Worm (Caenorhabditis elegans) whole organism, L3 larva: ENCODE measurements around the gene clec-126.

Source experiments
- R02D3.7 ChIP-seq: fragments of 150-350 bp; optimal IDR thresholded peaks from 2 replicates; lab custom pipeline; 2014; ENCODE audit warnings: missing biosample characterization, missing genetic modification characterization
- ZK546.5 ChIP-seq: sonication (generic microtip); optimal IDR thresholded peaks from 2 replicates; lab custom pipeline; 2017; ENCODE audit warnings: missing biosample characterization, missing genetic modification characterization
- aly-2 ChIP-seq: fragments of 150-350 bp; optimal IDR thresholded peaks from 2 replicates; lab custom pipeline; 2014; ENCODE audit warnings: missing biosample characterization, missing genetic modification characterization
- ama-1 ChIP-seq: fragments of 150-350 bp; optimal IDR thresholded peaks from 2 replicates; lab custom pipeline; 2018
- ceh-16 ChIP-seq: sonication (generic microtip); optimal IDR thresholded peaks from 2 replicates; lab custom pipeline; 2017; ENCODE audit warnings: missing biosample characterization, missing genetic modification characterization
- ceh-28 ChIP-seq: fragments of 150-350 bp; optimal IDR thresholded peaks from 2 replicates; lab custom pipeline; 2014; ENCODE audit warnings: missing biosample characterization, missing genetic modification reagents, missing genetic modification characterization
- ceh-82 ChIP-seq: fragments of 150-350 bp; optimal IDR thresholded peaks from 2 replicates; lab custom pipeline; 2014; ENCODE audit warnings: missing biosample characterization, missing genetic modification characterization
- ceh-9 ChIP-seq: sonication (generic microtip); optimal IDR thresholded peaks from 2 replicates; lab custom pipeline; 2018; ENCODE audit warnings: missing biosample characterization, missing genetic modification characterization
- daf-12 ChIP-seq: fragments of 150-350 bp; optimal IDR thresholded peaks from 2 replicates; lab custom pipeline; 2014; ENCODE audit warnings: missing biosample characterization, missing genetic modification reagents, missing genetic modification characterization
- egl-27 ChIP-seq: sonication (generic microtip); optimal IDR thresholded peaks from 4 replicates; lab custom pipeline; 2017; ENCODE audit warnings: missing biosample characterization, missing genetic modification reagents, missing genetic modification characterization
- egl-5 ChIP-seq: fragments of 150-350 bp; optimal IDR thresholded peaks from 2 replicates; lab custom pipeline; 2017; ENCODE audit warnings: missing biosample characterization, missing genetic modification reagents, missing genetic modification characterization, inconsistent platforms
- elt-1 ChIP-seq: fragments of 150-350 bp; optimal IDR thresholded peaks from 2 replicates; lab custom pipeline; 2014; ENCODE audit warnings: missing biosample characterization, missing genetic modification characterization
- elt-2 ChIP-seq: sonication (generic microtip); optimal IDR thresholded peaks from 2 replicates; lab custom pipeline; 2016; ENCODE audit warnings: missing genetic modification reagents, mild to moderate bottlenecking, missing genetic modification characterization, missing compliant biosample characterization
- elt-3 ChIP-seq, 3 experiments: fragments of 150-350 bp in 1 of 3; sonication (generic microtip) in 2 of 3; optimal IDR thresholded peaks; 2 replicates in 2 of 3; 4 replicates in 1 of 3; lab custom pipeline; 2014 to 2017; ENCODE audit warnings: missing biosample characterization in 3 of 3, missing genetic modification characterization in 3 of 3
- eor-1 ChIP-seq, 2 experiments: fragments of 150-350 bp; optimal IDR thresholded peaks; 2 replicates each; lab custom pipeline; 2014 to 2018; ENCODE audit warnings: missing biosample characterization in 2 of 2, missing genetic modification characterization in 2 of 2
- fkh-10 ChIP-seq: sonication (generic microtip); optimal IDR thresholded peaks from 2 replicates; lab custom pipeline; 2017; ENCODE audit warnings: missing biosample characterization, missing genetic modification reagents, missing genetic modification characterization
- fos-1 ChIP-seq: fragments of 150-350 bp; optimal IDR thresholded peaks from 2 replicates; lab custom pipeline; 2014; ENCODE audit warnings: missing biosample characterization, missing genetic modification characterization
- hmg-11 ChIP-seq: sonication (generic microtip); optimal IDR thresholded peaks from 2 replicates; lab custom pipeline; 2016; ENCODE audit warnings: missing genetic modification characterization, missing compliant biosample characterization
- jun-1 ChIP-seq: fragments of 150-350 bp; optimal IDR thresholded peaks from 2 replicates; lab custom pipeline; 2014; ENCODE audit warnings: missing biosample characterization, missing genetic modification reagents, missing genetic modification characterization
- lin-15B ChIP-seq: fragments of 150-350 bp; optimal IDR thresholded peaks from 2 replicates; lab custom pipeline; 2014; ENCODE audit warnings: missing biosample characterization, missing genetic modification characterization
- lin-39 ChIP-seq: fragments of 150-350 bp; optimal IDR thresholded peaks from 2 replicates; lab custom pipeline; 2018; ENCODE audit warnings: missing biosample characterization, missing genetic modification reagents, missing genetic modification characterization
- lsy-12 ChIP-seq: sonication (generic microtip); optimal IDR thresholded peaks from 2 replicates; lab custom pipeline; 2016; ENCODE audit warnings: mild to moderate bottlenecking, missing genetic modification characterization, missing compliant biosample characterization
- mdl-1 ChIP-seq: fragments of 150-350 bp; optimal IDR thresholded peaks from 2 replicates; lab custom pipeline; 2014; ENCODE audit warnings: missing biosample characterization, missing genetic modification characterization
- mml-1 ChIP-seq: fragments of 150-350 bp; sonication (generic microtip); optimal IDR thresholded peaks from 3 replicates; lab custom pipeline; 2014; ENCODE audit warnings: missing biosample characterization, missing genetic modification characterization
- nfya-1 ChIP-seq: sonication (generic microtip); optimal IDR thresholded peaks from 2 replicates; lab custom pipeline; 2017; ENCODE audit warnings: missing genetic modification characterization, mild to moderate bottlenecking, missing compliant biosample characterization, antibody characterized with exemption, moderate library complexity; ENCODE audit not compliant: insufficient read depth
- nhr-11 ChIP-seq: fragments of 150-350 bp; optimal IDR thresholded peaks from 2 replicates; lab custom pipeline; 2014; ENCODE audit warnings: missing biosample characterization, missing genetic modification characterization
- nhr-12 ChIP-seq: fragments of 150-350 bp; optimal IDR thresholded peaks from 2 replicates; lab custom pipeline; 2014; ENCODE audit warnings: missing biosample characterization, missing genetic modification characterization
- nhr-23 ChIP-seq: fragments of 150-350 bp; optimal IDR thresholded peaks from 2 replicates; lab custom pipeline; 2014; ENCODE audit warnings: missing biosample characterization, missing genetic modification reagents, missing genetic modification characterization
- nhr-237 ChIP-seq: fragments of 150-350 bp; optimal IDR thresholded peaks from 2 replicates; lab custom pipeline; 2014; ENCODE audit warnings: missing biosample characterization, missing genetic modification characterization
- nhr-25 ChIP-seq: sonication (generic microtip); optimal IDR thresholded peaks from 2 replicates; lab custom pipeline; 2017; ENCODE audit warnings: missing biosample characterization, missing genetic modification characterization
- nhr-28 ChIP-seq: fragments of 150-350 bp; optimal IDR thresholded peaks from 2 replicates; lab custom pipeline; 2014; ENCODE audit warnings: missing biosample characterization, missing genetic modification characterization
- nhr-43 ChIP-seq: sonication (generic microtip); optimal IDR thresholded peaks from 2 replicates; lab custom pipeline; 2016; ENCODE audit warnings: mild to moderate bottlenecking, missing genetic modification characterization, missing compliant biosample characterization; ENCODE audit not compliant: poor library complexity, severe bottlenecking
- nhr-67 ChIP-seq: fragments of 150-350 bp; optimal IDR thresholded peaks from 2 replicates; lab custom pipeline; 2014; ENCODE audit warnings: missing biosample characterization, missing genetic modification characterization
- nhr-76 ChIP-seq: fragments of 150-350 bp; sonication (generic microtip); optimal IDR thresholded peaks from 5 replicates; lab custom pipeline; 2014; ENCODE audit warnings: missing biosample characterization, missing genetic modification characterization
- nhr-77 ChIP-seq: fragments of 150-350 bp; optimal IDR thresholded peaks from 2 replicates; lab custom pipeline; 2014; ENCODE audit warnings: missing biosample characterization, missing genetic modification characterization
- pha-4 ChIP-seq: fragments of 150-350 bp; optimal IDR thresholded peaks from 2 replicates; lab custom pipeline; 2014; ENCODE audit warnings: missing biosample characterization, missing genetic modification reagents, missing genetic modification characterization
- pqm-1 ChIP-seq: fragments of 150-350 bp; optimal IDR thresholded peaks from 2 replicates; lab custom pipeline; 2017; ENCODE audit warnings: missing biosample characterization, missing genetic modification characterization, inconsistent platforms
- sea-2 ChIP-seq: fragments of 150-350 bp; sonication (generic microtip); optimal IDR thresholded peaks from 4 replicates; lab custom pipeline; 2014; ENCODE audit warnings: missing biosample characterization, missing genetic modification reagents, missing genetic modification characterization
- skn-1 ChIP-seq: fragments of 150-350 bp; optimal IDR thresholded peaks from 2 replicates; lab custom pipeline; 2014; ENCODE audit warnings: missing biosample characterization, missing genetic modification characterization
- snpc-4 ChIP-seq: fragments of 150-350 bp; optimal IDR thresholded peaks from 2 replicates; lab custom pipeline; 2014; ENCODE audit warnings: missing biosample characterization, missing genetic modification characterization
- tbx-2 ChIP-seq: sonication (generic microtip); optimal IDR thresholded peaks from 2 replicates; lab custom pipeline; 2016; ENCODE audit warnings: mild to moderate bottlenecking, missing genetic modification characterization, missing compliant biosample characterization
- unc-39 ChIP-seq: sonication (generic microtip); optimal IDR thresholded peaks from 4 replicates; lab custom pipeline; 2017; ENCODE audit warnings: missing biosample characterization, missing genetic modification characterization
- unc-62 ChIP-seq: fragments of 150-350 bp; sonication (generic microtip); optimal IDR thresholded peaks from 4 replicates; lab custom pipeline; 2014; ENCODE audit warnings: missing biosample characterization, missing genetic modification reagents, missing genetic modification characterization
- zag-1 ChIP-seq: fragments of 150-350 bp; optimal IDR thresholded peaks from 2 replicates; lab custom pipeline; 2014; ENCODE audit warnings: missing biosample characterization, missing genetic modification characterization
- ztf-11 ChIP-seq: fragments of 150-350 bp; optimal IDR thresholded peaks from 2 replicates; lab custom pipeline; 2014; ENCODE audit warnings: missing biosample characterization, missing genetic modification characterization
- ztf-4 ChIP-seq: fragments of 150-350 bp; optimal IDR thresholded peaks from 2 replicates; lab custom pipeline; 2014; ENCODE audit warnings: missing biosample characterization, missing genetic modification characterization

Gene clec-126

DNA sequence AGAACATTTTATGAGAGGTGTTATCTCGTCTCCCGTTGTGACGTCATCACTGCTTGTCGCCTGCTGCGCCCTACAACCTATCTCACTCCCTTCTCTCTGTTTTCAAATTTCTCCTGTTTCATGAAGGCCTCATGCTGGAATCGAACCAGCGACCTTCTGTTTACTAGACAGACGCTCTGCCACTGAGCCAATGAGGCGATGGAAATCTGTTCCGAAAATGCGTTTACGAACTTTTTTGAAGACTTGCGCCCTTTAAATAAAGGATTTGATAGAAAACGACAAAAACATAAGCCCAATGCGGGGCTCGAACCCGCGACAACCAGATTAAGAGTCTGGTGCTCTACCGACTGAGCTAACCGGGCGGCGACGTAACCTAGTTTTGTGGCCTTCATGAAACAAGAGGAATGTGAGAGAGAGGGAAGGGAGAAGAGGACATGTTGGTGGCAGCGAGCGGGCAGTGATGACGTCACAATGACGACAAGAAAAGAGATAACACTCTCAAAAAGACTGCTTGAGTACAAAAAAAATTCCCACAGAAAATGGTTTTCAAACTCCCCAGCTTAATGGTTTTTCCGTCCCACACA, at the start of gene clec-126:
TSS of gene clec-126 (plus strand) at position 534 of the 584 bp plus-strand sequence.
- TF ChIP-seq mdl-1 (tag; lab: Kevin White, UChicago) (no peak), sea-2 (GFP tag; lab: Kevin White, UChicago) (no peak), ztf-4 (tag; lab: Kevin White, UChicago) (peak; percentile 49), daf-12 (tag; lab: Kevin White, UChicago) (no peak), elt-1 (tag; lab: Kevin White, UChicago) (no peak), fkh-10 (GFP tag; lab: Kevin White, UChicago) (no peak), egl-27 (tag; lab: Kevin White, UChicago) (peak; percentile 72), unc-62 (GFP tag; lab: Kevin White, UChicago) (no peak), pqm-1 (tag; lab: Kevin White, UChicago) (peak; percentile 21), snpc-4 (peak; percentile 29), nhr-12 (tag; lab: Kevin White, UChicago) (no peak), nhr-43 (tag; lab: Kevin White, UChicago) (peak; percentile 39), lsy-12 (peak; percentile 79), jun-1 (tag; lab: Kevin White, UChicago) (peak; percentile 58), ama-1 (lab: Kevin White, UChicago) (peak; percentile 55), nhr-77 (tag; lab: Kevin White, UChicago) (no peak), ceh-16 (tag; lab: Kevin White, UChicago) (peak; percentile 61), ceh-28 (tag; lab: Kevin White, UChicago) (peak; percentile 18), ceh-9 (tag; lab: Kevin White, UChicago) (no peak), zag-1 (tag; lab: Kevin White, UChicago) (no peak), ZK546.5 (no peak), hmg-11 (tag; lab: Kevin White, UChicago) (peak; percentile 71), nhr-25 (tag; lab: Kevin White, UChicago) (peak; percentile 76), eor-1 (tag; optimal IDR thresholded peaks at IDR 0.05; lab: Kevin White, UChicago) (no peak), elt-3 (tag; optimal IDR thresholded peaks at IDR 0.05; lab: Kevin White, UChicago) (peak in 1 of 3 experiments; percentile 10), unc-39 (tag; lab: Kevin White, UChicago) (no peak), nhr-67 (tag; lab: Kevin White, UChicago) (no peak), ceh-82 (peak; percentile 19), lin-39 (peak; percentile 76), nfya-1 (tag; lab: Kevin White, UChicago) (peak; percentile 87), fos-1 (tag; lab: Kevin White, UChicago) (no peak), aly-2 (tag; lab: Kevin White, UChicago) (no peak), nhr-23 (tag; lab: Kevin White, UChicago) (peak; percentile 45), nhr-76 (tag; lab: Kevin White, UChicago) (no peak), tbx-2 (peak; percentile 69), mml-1 (no peak), pha-4 (peak; percentile 59), lin-15B (tag; lab: Kevin White, UChicago) (peak; percentile 51), skn-1 (peak; percentile 21), ztf-11 (tag; lab: Kevin White, UChicago) (no peak), nhr-237 (tag; lab: Kevin White, UChicago) (no peak), nhr-28 (tag; lab: Kevin White, UChicago) (no peak), egl-5 (tag; lab: Kevin White, UChicago) (peak; percentile 70), R02D3.7 (tag; lab: Kevin White, UChicago) (peak; percentile 17), elt-2 (tag; lab: Kevin White, UChicago) (peak; percentile 78), nhr-11 (tag; lab: Kevin White, UChicago) (no peak)
- TF ChIP-seq, all 47 proteins: peak for 24
